Fruit fly (Drosophila melanogaster) whole organism, prepupa: ENCODE measurements around the gene CG10555.

Experiments
- Blimp-1 ChIP-seq: fragments of 200-800 bp; sonication (Bioruptor generic); optimal IDR thresholded peaks from 3 replicates; lab custom pipeline; 2017; ENCODE audit warnings: missing biosample characterization, missing genetic modification characterization, mild to moderate bottlenecking, moderate library complexity, missing genetic modification reagents
- CG10631 ChIP-seq: fragments of 200-800 bp; sonication (Bioruptor generic); optimal IDR thresholded peaks from 2 replicates; lab custom pipeline; 2016; ENCODE audit warnings: missing biosample characterization, missing genetic modification characterization
- CG10669 ChIP-seq: fragments of 200-800 bp; sonication (Bioruptor generic); optimal IDR thresholded peaks from 3 replicates; lab custom pipeline; 2018; ENCODE audit warnings: missing biosample characterization, mild to moderate bottlenecking, missing genetic modification characterization, moderate library complexity
- CG11294 ChIP-seq: fragments of 200-800 bp; sonication (Bioruptor generic); IDR thresholded peaks from 2 replicates; pipeline ENCODE4 v1.3.6; 2022; ENCODE audit warnings: missing biosample characterization, missing genetic modification characterization
- CG11762 ChIP-seq: fragments of 200-800 bp; sonication (Bioruptor generic); optimal IDR thresholded peaks from 3 replicates; lab custom pipeline; 2016; ENCODE audit warnings: missing biosample characterization, missing genetic modification characterization; ENCODE audit not compliant: insufficient read depth
- CG11902 ChIP-seq: fragments of 200-800 bp; sonication (Bioruptor generic); optimal IDR thresholded peaks from 3 replicates; lab custom pipeline; 2016; ENCODE audit warnings: missing biosample characterization, missing genetic modification characterization
- CG15336 ChIP-seq: fragments of 200-800 bp; sonication (Bioruptor generic); IDR thresholded peaks from 2 replicates; pipeline ENCODE4 v1.3.6; 2022; ENCODE audit warnings: missing biosample characterization, missing genetic modification characterization
- CG1621 ChIP-seq: fragments of 200-800 bp; sonication (Bioruptor generic); optimal IDR thresholded peaks from 3 replicates; lab custom pipeline; 2018; ENCODE audit warnings: missing biosample characterization, mild to moderate bottlenecking, missing genetic modification characterization
- CG16779 ChIP-seq: fragments of 200-800 bp; sonication (Bioruptor generic); optimal IDR thresholded peaks from 3 replicates; lab custom pipeline; 2017; ENCODE audit warnings: missing biosample characterization, mild to moderate bottlenecking, missing genetic modification characterization
- CG3032 ChIP-seq: fragments of 200-800 bp; optimal IDR thresholded peaks from 2 replicates; lab custom pipeline; 2019; ENCODE audit warnings: missing biosample characterization, mild to moderate bottlenecking, missing genetic modification characterization, moderate library complexity
- CG31627 ChIP-seq: fragments of 200-800 bp; sonication (Bioruptor generic); optimal IDR thresholded peaks from 3 replicates; lab custom pipeline; 2016; ENCODE audit warnings: missing biosample characterization, missing genetic modification characterization
- CG32006 ChIP-seq: fragments of 200-800 bp; sonication (Bioruptor generic); optimal IDR thresholded peaks from 3 replicates; lab custom pipeline; 2017; ENCODE audit warnings: missing biosample characterization, mild to moderate bottlenecking, missing genetic modification characterization
- CG34406 ChIP-seq: fragments of 200-800 bp; sonication (Bioruptor generic); optimal IDR thresholded peaks from 3 replicates; lab custom pipeline; 2016; ENCODE audit warnings: missing biosample characterization, missing genetic modification characterization
- CG4318 ChIP-seq: fragments of 200-800 bp; sonication (Bioruptor generic); optimal IDR thresholded peaks from 3 replicates; lab custom pipeline; 2017; ENCODE audit warnings: missing biosample characterization, mild to moderate bottlenecking, missing genetic modification characterization
- CG6163 ChIP-seq: fragments of 200-800 bp; sonication (Bioruptor generic); IDR thresholded peaks from 3 replicates; pipeline ENCODE4 v1.3.6; 2022; ENCODE audit warnings: missing biosample characterization, missing genetic modification characterization
- CG6276 ChIP-seq: fragments of 200-800 bp; sonication (Bioruptor generic); optimal IDR thresholded peaks from 2 replicates; lab custom pipeline; 2017; ENCODE audit warnings: missing biosample characterization, mild to moderate bottlenecking, missing genetic modification characterization
- CG6792 ChIP-seq: fragments of 200-800 bp; sonication (Bioruptor generic); optimal IDR thresholded peaks from 3 replicates; lab custom pipeline; 2016; ENCODE audit warnings: missing biosample characterization, missing genetic modification characterization
- CG6808 ChIP-seq: fragments of 200-800 bp; sonication (Bioruptor generic); optimal IDR thresholded peaks from 3 replicates; lab custom pipeline; 2017; ENCODE audit warnings: missing biosample characterization, missing genetic modification characterization, mild to moderate bottlenecking, moderate library complexity, missing genetic modification reagents
- CG6854 ChIP-seq: fragments of 200-800 bp; sonication (Bioruptor generic); optimal IDR thresholded peaks from 2 replicates; lab custom pipeline; 2017; ENCODE audit warnings: missing biosample characterization, mild to moderate bottlenecking, missing genetic modification characterization
- CG7368 ChIP-seq: fragments of 200-800 bp; sonication (Bioruptor generic); optimal IDR thresholded peaks from 3 replicates; lab custom pipeline; 2016; ENCODE audit warnings: missing biosample characterization, missing genetic modification characterization
- CG8319 ChIP-seq: fragments of 200-800 bp; sonication (Bioruptor generic); optimal IDR thresholded peaks from 3 replicates; lab custom pipeline; 2016; ENCODE audit warnings: missing biosample characterization, missing genetic modification characterization
- CG8632 ChIP-seq: fragments of 200-800 bp; sonication (Bioruptor generic); optimal IDR thresholded peaks from 3 replicates; lab custom pipeline; 2016; ENCODE audit warnings: missing biosample characterization, missing genetic modification characterization
- CG9139 ChIP-seq: fragments of 200-800 bp; sonication (Bioruptor generic); optimal IDR thresholded peaks from 3 replicates; lab custom pipeline; 2017; ENCODE audit warnings: missing biosample characterization, mild to moderate bottlenecking, missing genetic modification characterization
- Eip75B ChIP-seq: fragments of 200-800 bp; sonication (Bioruptor generic); optimal IDR thresholded peaks from 3 replicates; lab custom pipeline; 2016; ENCODE audit warnings: missing biosample characterization, missing genetic modification characterization
- Eip78C ChIP-seq: fragments of 200-800 bp; sonication (Bioruptor generic); peaks from one replicate; lab custom pipeline; 2016; ENCODE audit warnings: missing biosample characterization, missing genetic modification characterization
- Eip93F ChIP-seq: fragments of 200-800 bp; sonication (Bioruptor generic); optimal IDR thresholded peaks from 2 replicates; lab custom pipeline; 2016; ENCODE audit warnings: missing biosample characterization, mild to moderate bottlenecking, missing genetic modification characterization
- Ets21C ChIP-seq: fragments of 200-800 bp; sonication (Bioruptor generic); optimal IDR thresholded peaks from 3 replicates; lab custom pipeline; 2016; ENCODE audit warnings: missing biosample characterization, missing genetic modification characterization
- Ets96B ChIP-seq: fragments of 200-800 bp; optimal IDR thresholded peaks from 2 replicates; lab custom pipeline; 2019; ENCODE audit warnings: missing biosample characterization, mild to moderate bottlenecking, missing genetic modification characterization, moderate library complexity
- Hr39 ChIP-seq: fragments of 200-800 bp; sonication (Bioruptor generic); optimal IDR thresholded peaks from 2 replicates; lab custom pipeline; 2016; ENCODE audit warnings: missing biosample characterization, missing genetic modification characterization
- Hr4 ChIP-seq: fragments of 200-800 bp; sonication (Bioruptor generic); optimal IDR thresholded peaks from 3 replicates; lab custom pipeline; 2016; ENCODE audit warnings: missing biosample characterization, missing genetic modification characterization
- Lpt ChIP-seq: fragments of 200-800 bp; sonication (Bioruptor generic); optimal IDR thresholded peaks from 3 replicates; lab custom pipeline; 2016; ENCODE audit warnings: missing biosample characterization, missing genetic modification characterization
- Met ChIP-seq: fragments of 200-800 bp; sonication (Bioruptor generic); optimal IDR thresholded peaks from 3 replicates; lab custom pipeline; 2016; ENCODE audit warnings: missing biosample characterization, missing genetic modification characterization
- OdsH ChIP-seq: fragments of 200-800 bp; sonication (Bioruptor generic); optimal IDR thresholded peaks from 3 replicates; lab custom pipeline; 2016; ENCODE audit warnings: missing biosample characterization, missing genetic modification characterization
- Smox ChIP-seq: fragments of 200-800 bp; sonication (Bioruptor generic); optimal IDR thresholded peaks from 3 replicates; lab custom pipeline; 2016; ENCODE audit warnings: missing biosample characterization, missing genetic modification characterization
- Sox102F ChIP-seq: fragments of 200-800 bp; sonication (Bioruptor generic); optimal IDR thresholded peaks from 2 replicates; lab custom pipeline; 2016; ENCODE audit warnings: missing biosample characterization, mild to moderate bottlenecking, missing genetic modification characterization
- Sox14 ChIP-seq: fragments of 200-800 bp; sonication (Bioruptor generic); optimal IDR thresholded peaks from 3 replicates; lab custom pipeline; 2016; ENCODE audit warnings: missing biosample characterization, missing genetic modification characterization
- Sox15 ChIP-seq: fragments of 200-800 bp; sonication (Bioruptor generic); optimal IDR thresholded peaks from 3 replicates; lab custom pipeline; 2016; ENCODE audit warnings: missing biosample characterization, missing genetic modification characterization
- achi ChIP-seq: fragments of 200-800 bp; sonication (Bioruptor generic); optimal IDR thresholded peaks from 3 replicates; lab custom pipeline; 2016; ENCODE audit warnings: missing biosample characterization, missing genetic modification characterization
- acj6 ChIP-seq: fragments of 200-800 bp; sonication (Bioruptor generic); optimal IDR thresholded peaks from 3 replicates; lab custom pipeline; 2016; ENCODE audit warnings: missing biosample characterization, missing genetic modification characterization
- cyc ChIP-seq: fragments of 200-800 bp; sonication (Bioruptor generic); optimal IDR thresholded peaks from 3 replicates; lab custom pipeline; 2016; ENCODE audit warnings: missing biosample characterization, missing genetic modification characterization
- esn ChIP-seq: fragments of 200-800 bp; sonication (Bioruptor generic); optimal IDR thresholded peaks from 2 replicates; lab custom pipeline; 2016; ENCODE audit warnings: missing biosample characterization, mild to moderate bottlenecking, missing genetic modification characterization, moderate library complexity
- fd59A ChIP-seq: fragments of 200-800 bp; sonication (Bioruptor generic); optimal IDR thresholded peaks from 2 replicates; lab custom pipeline; 2017; ENCODE audit warnings: missing biosample characterization, mild to moderate bottlenecking, missing genetic modification characterization, missing genetic modification reagents
- fd85E ChIP-seq: fragments of 200-800 bp; sonication (Bioruptor generic); optimal IDR thresholded peaks from 3 replicates; lab custom pipeline; 2016; ENCODE audit warnings: missing biosample characterization, missing genetic modification characterization
- fkh ChIP-seq: fragments of 200-800 bp; sonication (Bioruptor generic); optimal IDR thresholded peaks from 3 replicates; lab custom pipeline; 2017; ENCODE audit warnings: missing biosample characterization, mild to moderate bottlenecking, missing genetic modification characterization, moderate library complexity
- lz ChIP-seq: fragments of 200-800 bp; sonication (Bioruptor generic); optimal IDR thresholded peaks from 3 replicates; lab custom pipeline; 2016; ENCODE audit warnings: missing biosample characterization, missing genetic modification characterization
- net ChIP-seq: fragments of 200-800 bp; sonication (Bioruptor generic); optimal IDR thresholded peaks from 3 replicates; lab custom pipeline; 2016; ENCODE audit warnings: missing biosample characterization, missing genetic modification characterization
- pdm3 ChIP-seq: fragments of 200-800 bp; sonication (Bioruptor generic); optimal IDR thresholded peaks from 3 replicates; lab custom pipeline; 2016; ENCODE audit warnings: missing biosample characterization, missing genetic modification characterization
- salr ChIP-seq, 2 experiments: fragments of 200-800 bp; sonication (Bioruptor generic); optimal IDR thresholded peaks; 3 replicates each; lab custom pipeline; 2016 to 2018; ENCODE audit warnings: missing biosample characterization in 2 of 2, missing genetic modification characterization in 2 of 2, mild to moderate bottlenecking in 1 of 2
- spab ChIP-seq: fragments of 200-800 bp; sonication (Bioruptor generic); optimal IDR thresholded peaks from 2 replicates; lab custom pipeline; 2017; ENCODE audit warnings: missing biosample characterization, mild to moderate bottlenecking, missing genetic modification characterization, missing genetic modification reagents
- ss ChIP-seq, 2 experiments: fragments of 200-800 bp; sonication (Bioruptor generic); optimal IDR thresholded peaks; 2 replicates in 1 of 2; 3 replicates in 1 of 2; lab custom pipeline; 2017 to 2018; ENCODE audit warnings: mild to moderate bottlenecking in 2 of 2, missing biosample characterization in 2 of 2, missing genetic modification characterization in 2 of 2, moderate library complexity in 1 of 2
- svp ChIP-seq: fragments of 200-800 bp; sonication (Bioruptor generic); peaks from one replicate; lab custom pipeline; 2016; ENCODE audit warnings: missing biosample characterization, missing genetic modification characterization
- topi ChIP-seq: fragments of 200-800 bp; sonication (Bioruptor generic); optimal IDR thresholded peaks from 3 replicates; lab custom pipeline; 2016; ENCODE audit warnings: missing biosample characterization, missing genetic modification characterization
- vri ChIP-seq: fragments of 200-800 bp; sonication (Bioruptor generic); optimal IDR thresholded peaks from 3 replicates; lab custom pipeline; 2016; ENCODE audit warnings: missing biosample characterization, mild to moderate bottlenecking, missing genetic modification characterization

The CG10555 gene

DNA sequence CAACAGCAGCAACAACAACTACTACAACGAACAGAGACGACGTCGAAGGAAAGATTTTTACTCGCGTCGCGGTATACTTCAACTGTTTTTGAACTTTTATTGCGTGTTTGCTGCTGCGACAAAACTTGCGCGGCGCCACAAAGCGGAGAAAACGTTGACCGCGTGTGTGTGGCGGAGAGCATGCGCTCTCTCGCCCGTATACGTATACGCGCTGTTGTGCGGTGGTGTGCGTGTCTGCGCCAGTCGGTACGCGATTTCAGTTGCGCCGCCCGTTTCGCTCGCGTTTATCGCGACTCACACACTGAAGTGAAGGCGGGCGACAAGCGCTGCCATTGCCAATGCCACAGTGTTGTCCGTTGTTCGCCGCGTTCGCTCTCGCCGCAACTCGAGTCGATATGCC, 11.1 kb downstream of the CG10555 start:
- peak; percentile 7 for TF ChIP-seq lz (GFP tag; lab: Kevin White, UChicago)
- TF ChIP-seq acj6 (GFP tag; lab: Kevin White, UChicago): no peak
- no peak for TF ChIP-seq OdsH
- TF ChIP-seq spab (GFP tag; lab: Kevin White, UChicago): no peak
- no peak for TF ChIP-seq CG10631 (GFP tag; lab: Kevin White, UChicago)
- no peak for TF ChIP-seq Hr4 (GFP tag; lab: Kevin White, UChicago)
- TF ChIP-seq CG11294 (GFP tag; lab: Robert Waterston, UW): peak; percentile 85; the same call in 1 of the 2 replicates
- TF ChIP-seq Sox102F: peak; percentile 74
- TF ChIP-seq Eip93F (GFP tag; lab: Kevin White, UChicago): peak; percentile 98
- TF ChIP-seq CG6163 (GFP tag; lab: Robert Waterston, UW): peak; percentile 96
- no peak for TF ChIP-seq CG6792 (GFP tag; lab: Kevin White, UChicago)
- TF ChIP-seq CG8319: no peak
- TF ChIP-seq CG31627 (GFP tag; lab: Kevin White, UChicago): no peak
- TF ChIP-seq pdm3 (GFP tag; lab: Kevin White, UChicago): no peak
- TF ChIP-seq Lpt (GFP tag; lab: Kevin White, UChicago): peak; percentile 12
- TF ChIP-seq Sox15 (GFP tag; lab: Kevin White, UChicago): no peak
- TF ChIP-seq cyc (GFP tag; lab: Kevin White, UChicago): no peak
- peak; percentile 76 for TF ChIP-seq CG6808 (GFP tag; lab: Kevin White, UChicago)
- TF ChIP-seq Eip78C: peak; percentile 82
- no peak for TF ChIP-seq Hr39
- TF ChIP-seq Ets96B (tag; lab: Kevin White, UChicago): peak; percentile 62
- no peak for TF ChIP-seq Ets21C (GFP tag; lab: Kevin White, UChicago)
- peak; percentile 24 for TF ChIP-seq Blimp-1 (GFP tag; lab: Kevin White, UChicago)
- TF ChIP-seq salr (GFP tag; optimal IDR thresholded peaks at IDR 0.05; lab: Kevin White, UChicago): no peak
- no peak for TF ChIP-seq CG11902 (GFP tag; lab: Kevin White, UChicago)
- TF ChIP-seq Smox (GFP tag; lab: Kevin White, UChicago): peak; percentile 15
- peak; percentile 42 for TF ChIP-seq fkh (GFP tag; lab: Kevin White, UChicago)
- TF ChIP-seq ss (GFP tag; optimal IDR thresholded peaks at IDR 0.05; lab: Kevin White, UChicago): peak; percentile 88 to 92
- TF ChIP-seq CG16779: peak; percentile 84
- TF ChIP-seq Sox14: no peak
- TF ChIP-seq achi (GFP tag; lab: Kevin White, UChicago): no peak
- TF ChIP-seq svp (GFP tag; lab: Kevin White, UChicago): no peak
- TF ChIP-seq esn (GFP tag; lab: Kevin White, UChicago): no peak
- TF ChIP-seq CG6854 (GFP tag; lab: Kevin White, UChicago): peak; percentile 93
- TF ChIP-seq topi (GFP tag; lab: Kevin White, UChicago): peak; percentile 63
- peak; percentile 78 for TF ChIP-seq CG9139
- TF ChIP-seq CG34406 (GFP tag; lab: Kevin White, UChicago): peak; percentile 28
- TF ChIP-seq CG32006: no peak
- TF ChIP-seq Met (GFP tag; lab: Kevin White, UChicago): no peak
- peak; percentile 56 for TF ChIP-seq net (GFP tag; lab: Kevin White, UChicago)
- peak; percentile 60 for TF ChIP-seq vri (GFP tag; lab: Kevin White, UChicago)
- peak; percentile 10 for TF ChIP-seq CG11762
- TF ChIP-seq CG4318: no peak
- peak; percentile 79 for TF ChIP-seq fd85E
- TF ChIP-seq CG7368 (GFP tag; lab: Kevin White, UChicago): no peak
- peak; percentile 14 for TF ChIP-seq Eip75B
- peak; percentile 96 for TF ChIP-seq CG15336
- peak; percentile 14 for TF ChIP-seq CG3032
- TF ChIP-seq CG1621: peak; percentile 63
- TF ChIP-seq CG6276 (GFP tag; lab: Kevin White, UChicago): peak; percentile 59
- TF ChIP-seq fd59A (GFP tag; lab: Kevin White, UChicago): peak; percentile 20
- peak; percentile 39 for TF ChIP-seq CG8632
- peak; percentile 4 for TF ChIP-seq CG10669
